Worm (Caenorhabditis elegans) whole organism, L1 larva: ENCODE data around the gene nhr-45.

ENCODE experiments used
- C16A3.4 ChIP-seq: fragments of 150-350 bp; optimal IDR thresholded peaks from 2 replicates; lab custom pipeline; 2014; ENCODE audit warnings: missing biosample characterization, missing genetic modification characterization
- efl-1 ChIP-seq, 4 experiments: fragments of 150-350 bp; optimal IDR thresholded peaks in 3 of 4; peaks in 1 of 4; 1 replicate in 1 of 4; 2 replicates in 3 of 4; lab custom pipeline; 2014; ENCODE audit warnings: missing biosample characterization in 2 of 4, missing genetic modification characterization in 2 of 4, missing genetic modification reagents in 2 of 4
- fos-1 ChIP-seq: fragments of 150-350 bp; optimal IDR thresholded peaks from 2 replicates; lab custom pipeline; 2014; ENCODE audit warnings: missing biosample characterization, missing genetic modification characterization
- nhr-77 ChIP-seq: fragments of 150-350 bp; optimal IDR thresholded peaks from 2 replicates; lab custom pipeline; 2014; ENCODE audit warnings: missing biosample characterization, missing genetic modification characterization
- pax-3 ChIP-seq: fragments of 200-800 bp; sonication (Bioruptor generic); optimal IDR thresholded peaks from 2 replicates; lab custom pipeline; 2018; ENCODE audit warnings: mild to moderate bottlenecking, missing genetic modification characterization, moderate library complexity, missing compliant biosample characterization
- unc-130 ChIP-seq: fragments of 150-350 bp; optimal IDR thresholded peaks from 2 replicates; lab custom pipeline; 2017; ENCODE audit warnings: missing biosample characterization, missing genetic modification characterization, inconsistent platforms

DNA sequence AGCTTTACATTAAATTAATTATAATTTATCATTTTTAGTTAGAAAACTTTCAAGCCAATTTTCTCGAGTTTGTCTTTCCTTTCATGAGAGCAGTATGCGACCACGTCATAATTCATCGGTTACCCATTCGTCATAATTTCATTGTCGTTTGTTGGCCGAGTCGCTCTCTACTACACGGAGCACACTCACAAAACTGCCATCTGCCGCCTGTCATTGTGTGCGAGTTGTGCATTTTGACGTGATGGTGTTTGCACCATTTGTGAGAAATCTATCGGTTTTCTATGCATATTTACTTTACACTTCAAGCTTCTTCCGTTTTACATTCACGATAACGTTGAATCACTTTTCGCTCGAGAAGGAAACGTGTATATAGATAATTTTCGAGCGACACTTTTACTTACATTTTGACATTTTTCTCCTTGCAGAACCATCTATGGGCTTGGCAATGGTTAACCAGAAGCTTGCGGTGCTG is 46.7 kb upstream of the nhr-45 start, which contains the start of gene dhhc-10:
- no peak for TF ChIP-seq pax-3
- TF ChIP-seq unc-130 (tag; lab: Kevin White, UChicago) = peak; percentile 22
- peak; percentile 34 for TF ChIP-seq C16A3.4 (tag; lab: Kevin White, UChicago)
- peak; percentile 28 for TF ChIP-seq efl-1 (optimal IDR thresholded peaks at IDR 0.05; lab: Kevin White, UChicago)
- TF ChIP-seq efl-1 (GFP tag; optimal IDR thresholded peaks at IDR 0.05 in 1 of 2; lab: Kevin White, UChicago) = peak; percentile 19 to 83
- TF ChIP-seq nhr-77 (tag; lab: Kevin White, UChicago) = peak; percentile 7
- no peak for TF ChIP-seq fos-1 (tag; lab: Kevin White, UChicago)
